Worm (Caenorhabditis elegans) whole organism, young adult: ENCODE results near the gene B0228.8.
A peak's percentile ranks its signal among the peaks of the same experiment; 100 is the strongest.

ENCODE experiments used
- B0035.1 ChIP-seq: sonication (generic microtip); optimal IDR thresholded peaks from 2 replicates; lab custom pipeline; 2016; ENCODE audit warnings: missing genetic modification characterization, mild to moderate bottlenecking, missing compliant biosample characterization, missing genotype, missing genetic modification reagents
- D2030.7 ChIP-seq: fragments of 200-800 bp; sonication (Bioruptor generic); IDR thresholded peaks from 2 replicates; pipeline ENCODE4 v1.3.6; 2022; ENCODE audit warnings: missing genetic modification reagents, missing genetic modification characterization, missing compliant biosample characterization
- F22D6.2 ChIP-seq: sonication (generic microtip); optimal IDR thresholded peaks from 2 replicates; lab custom pipeline; 2016; ENCODE audit warnings: mild to moderate bottlenecking, missing genetic modification characterization, missing compliant biosample characterization
- F23B12.7 ChIP-seq: sonication (generic microtip); optimal IDR thresholded peaks from 2 replicates; lab custom pipeline; 2017; ENCODE audit warnings: missing genetic modification characterization, mild to moderate bottlenecking, missing compliant biosample characterization, antibody characterized with exemption, moderate library complexity; ENCODE audit not compliant: insufficient read depth
- F33H1.4 ChIP-seq: fragments of 200-800 bp; sonication (Bioruptor generic); IDR thresholded peaks from 2 replicates; pipeline ENCODE4 v1.3.6; 2022; ENCODE audit warnings: missing genetic modification reagents, missing genetic modification characterization, missing compliant biosample characterization
- F39B2.1 ChIP-seq: fragments of 200-800 bp; sonication (Bioruptor generic); IDR thresholded peaks from 2 replicates; pipeline ENCODE4 v1.3.6; 2022; ENCODE audit warnings: missing genetic modification reagents, missing genetic modification characterization, missing compliant biosample characterization
- F52B5.7 ChIP-seq: sonication (generic microtip); optimal IDR thresholded peaks from 2 replicates; lab custom pipeline; 2016; ENCODE audit warnings: mild to moderate bottlenecking, missing genetic modification characterization, missing compliant biosample characterization
- F57A8.1 ChIP-seq: fragments of 200-800 bp; sonication (Bioruptor generic); optimal IDR thresholded peaks from 2 replicates; lab custom pipeline; 2018; ENCODE audit warnings: mild to moderate bottlenecking, missing genetic modification characterization, moderate library complexity, missing compliant biosample characterization
- F57C9.4 ChIP-seq: sonication (generic microtip); optimal IDR thresholded peaks from 2 replicates; lab custom pipeline; 2017; ENCODE audit warnings: mild to moderate bottlenecking, missing genetic modification characterization, missing compliant biosample characterization
- K11D2.4 ChIP-seq: fragments of 200-800 bp; sonication (Bioruptor generic); IDR thresholded peaks from 2 replicates; pipeline ENCODE4 v1.3.6; 2022; ENCODE audit warnings: missing genetic modification reagents, missing genetic modification characterization, missing compliant biosample characterization
- K12H6.12 ChIP-seq: fragments of 200-800 bp; sonication (Bioruptor generic); optimal IDR thresholded peaks from 2 replicates; lab custom pipeline; 2018; ENCODE audit warnings: mild to moderate bottlenecking, missing genetic modification characterization, missing compliant biosample characterization
- Y67H2A.10 ChIP-seq: fragments of 200-800 bp; sonication (Bioruptor generic); conservative IDR thresholded peaks from 2 replicates; pipeline ENCODE4 v1.3.6; 2022; ENCODE audit warnings: missing genetic modification reagents, missing genetic modification characterization, missing compliant biosample characterization
- Y95B8A.8 ChIP-seq: fragments of 200-800 bp; sonication (Bioruptor generic); IDR thresholded peaks from 2 replicates; pipeline ENCODE4 v1.3.6; 2022; ENCODE audit warnings: missing genetic modification reagents, missing genetic modification characterization, missing compliant biosample characterization
- aptf-2 ChIP-seq: fragments of 200-800 bp; sonication (Bioruptor generic); conservative IDR thresholded peaks from 2 replicates; pipeline ENCODE4 v1.3.6; 2022; ENCODE audit warnings: missing genetic modification reagents, missing genetic modification characterization, missing compliant biosample characterization
- attf-6 ChIP-seq: fragments of 200-800 bp; sonication (Bioruptor generic); IDR thresholded peaks from 2 replicates; pipeline ENCODE4 v1.3.6; 2022; ENCODE audit warnings: missing genetic modification reagents, missing genetic modification characterization, missing compliant biosample characterization
- bed-1 ChIP-seq: fragments of 200-800 bp; sonication (Bioruptor generic); IDR thresholded peaks from 2 replicates; pipeline ENCODE4 v1.3.6; 2022; ENCODE audit warnings: missing genetic modification reagents, missing genetic modification characterization, missing compliant biosample characterization
- cebp-1 ChIP-seq, 2 experiments: fragments of 200-800 bp in 1 of 2; sonication (Bioruptor generic) in 1 of 2; sonication (generic microtip) in 1 of 2; IDR thresholded peaks in 1 of 2; optimal IDR thresholded peaks in 1 of 2; 2 replicates each; pipeline versions ENCODE4 v1.3.6 to Lab custom; 2017 to 2022; ENCODE audit warnings: missing compliant biosample characterization in 2 of 2, missing genetic modification characterization in 2 of 2, mild to moderate bottlenecking in 1 of 2, missing genetic modification reagents in 1 of 2, moderate library complexity in 1 of 2
- cebp-2 ChIP-seq: fragments of 200-800 bp; sonication (Bioruptor generic); IDR thresholded peaks from 2 replicates; pipeline ENCODE4 v1.3.6; 2022; ENCODE audit warnings: missing genetic modification characterization, missing compliant biosample characterization
- ceh-100 ChIP-seq: fragments of 200-800 bp; sonication (Bioruptor generic); IDR thresholded peaks from 2 replicates; pipeline ENCODE4 v1.3.6; 2022; ENCODE audit warnings: missing genetic modification reagents, missing genetic modification characterization, missing compliant biosample characterization
- ceh-27 ChIP-seq: fragments of 200-800 bp; sonication (Bioruptor generic); optimal IDR thresholded peaks from 2 replicates; lab custom pipeline; 2018; ENCODE audit warnings: mild to moderate bottlenecking, missing genetic modification characterization, moderate library complexity, missing compliant biosample characterization
- ceh-40 ChIP-seq: fragments of 200-800 bp; sonication (Bioruptor generic); IDR thresholded peaks from 2 replicates; pipeline ENCODE4 v1.3.6; 2022; ENCODE audit warnings: missing genetic modification characterization, missing compliant biosample characterization
- ceh-58 ChIP-seq: fragments of 200-800 bp; sonication (Bioruptor generic); IDR thresholded peaks from 2 replicates; pipeline ENCODE4 v1.3.6; 2022; ENCODE audit warnings: missing genetic modification characterization, missing compliant biosample characterization
- die-1 ChIP-seq: sonication (generic microtip); optimal IDR thresholded peaks from 2 replicates; lab custom pipeline; 2016; ENCODE audit warnings: missing genotype, mild to moderate bottlenecking, missing genetic modification characterization, missing compliant biosample characterization
- dpff-1 ChIP-seq: sonication (generic microtip); optimal IDR thresholded peaks from 2 replicates; lab custom pipeline; 2017; ENCODE audit warnings: mild to moderate bottlenecking, missing genetic modification characterization, missing compliant biosample characterization
- egl-44 ChIP-seq: fragments of 200-800 bp; sonication (Bioruptor generic); IDR thresholded peaks from 2 replicates; pipeline ENCODE4 v1.3.6; 2022; ENCODE audit warnings: missing genetic modification reagents, missing genetic modification characterization, missing compliant biosample characterization
- ekl-4 ChIP-seq: fragments of 200-800 bp; sonication (Bioruptor generic); IDR thresholded peaks from 2 replicates; pipeline ENCODE4 v1.3.6; 2022; ENCODE audit warnings: missing genetic modification reagents, missing genetic modification characterization, missing compliant biosample characterization
- let-526 ChIP-seq: fragments of 200-800 bp; sonication (Bioruptor generic); IDR thresholded peaks from 2 replicates; pipeline ENCODE4 v1.3.6; 2022; ENCODE audit warnings: missing genetic modification reagents, missing genetic modification characterization, missing compliant biosample characterization
- let-607 ChIP-seq, 2 experiments: fragments of 200-800 bp in 1 of 2; sonication (Bioruptor generic) in 1 of 2; sonication (generic microtip) in 1 of 2; optimal IDR thresholded peaks; 2 replicates each; lab custom pipeline; 2016 to 2018; ENCODE audit warnings: mild to moderate bottlenecking in 2 of 2, missing compliant biosample characterization in 2 of 2, missing genetic modification characterization in 2 of 2, moderate library complexity in 2 of 2, missing genotype in 1 of 2
- madf-10 ChIP-seq: sonication (generic microtip); optimal IDR thresholded peaks from 2 replicates; lab custom pipeline; 2016; ENCODE audit warnings: mild to moderate bottlenecking, missing genetic modification characterization, missing compliant biosample characterization
- madf-3 ChIP-seq: fragments of 200-800 bp; sonication (Bioruptor generic); IDR thresholded peaks from 2 replicates; pipeline ENCODE4 v1.3.6; 2022; ENCODE audit warnings: missing genetic modification reagents, missing genetic modification characterization, missing compliant biosample characterization
- mel-28 ChIP-seq: sonication (generic microtip); optimal IDR thresholded peaks from 2 replicates; lab custom pipeline; 2016; ENCODE audit warnings: borderline replicate concordance, mild to moderate bottlenecking, missing genetic modification characterization, missing compliant biosample characterization
- mes-4 ChIP-seq: sonication (generic microtip); optimal IDR thresholded peaks from 2 replicates; lab custom pipeline; 2016; ENCODE audit warnings: missing genotype, missing genetic modification characterization, missing compliant biosample characterization
- nfya-2 ChIP-seq: fragments of 200-800 bp; sonication (Bioruptor generic); IDR thresholded peaks from 2 replicates; pipeline ENCODE4 v1.3.6; 2022; ENCODE audit warnings: missing genetic modification reagents, missing genetic modification characterization, missing compliant biosample characterization
- nfyb-1 ChIP-seq: fragments of 200-800 bp; sonication (Bioruptor generic); IDR thresholded peaks from 2 replicates; pipeline ENCODE4 v1.3.6; 2022; ENCODE audit warnings: missing genetic modification reagents, missing genetic modification characterization, missing compliant biosample characterization
- nhr-27 ChIP-seq: fragments of 200-800 bp; sonication (Bioruptor generic); optimal IDR thresholded peaks from 2 replicates; lab custom pipeline; 2018; ENCODE audit warnings: mild to moderate bottlenecking, missing genetic modification characterization, moderate library complexity, missing compliant biosample characterization
- pbrm-1 ChIP-seq: fragments of 200-800 bp; sonication (Bioruptor generic); IDR thresholded peaks from 2 replicates; pipeline ENCODE4 v1.3.6; 2022; ENCODE audit warnings: missing genetic modification reagents, missing genetic modification characterization, missing compliant biosample characterization
- snpc-1.1 ChIP-seq: sonication (generic microtip); optimal IDR thresholded peaks from 2 replicates; lab custom pipeline; 2017; ENCODE audit warnings: missing genetic modification characterization, mild to moderate bottlenecking, missing compliant biosample characterization, antibody characterized with exemption, moderate library complexity, missing genotype, missing genetic modification reagents; ENCODE audit not compliant: insufficient read depth
- snpc-3.4 ChIP-seq: sonication (generic microtip); optimal IDR thresholded peaks from 2 replicates; lab custom pipeline; 2017; ENCODE audit warnings: missing genetic modification characterization, mild to moderate bottlenecking, missing compliant biosample characterization, antibody characterized with exemption, moderate library complexity, missing genotype, missing genetic modification reagents
- tbp1 ChIP-seq: fragments of 200-800 bp; sonication (Bioruptor generic); optimal IDR thresholded peaks from 2 replicates; lab custom pipeline; 2018; ENCODE audit warnings: mild to moderate bottlenecking, missing genetic modification characterization, missing compliant biosample characterization
- tlf-1 ChIP-seq: fragments of 200-800 bp; sonication (Bioruptor generic); optimal IDR thresholded peaks from 2 replicates; lab custom pipeline; 2018; ENCODE audit warnings: mild to moderate bottlenecking, missing genetic modification characterization, missing compliant biosample characterization
- zim-3 ChIP-seq: sonication (generic microtip); optimal IDR thresholded peaks from 2 replicates; lab custom pipeline; 2017; ENCODE audit warnings: mild to moderate bottlenecking, missing genetic modification characterization, moderate library complexity, missing compliant biosample characterization
- ztf-25 ChIP-seq: fragments of 200-800 bp; sonication (Bioruptor generic); IDR thresholded peaks from 2 replicates; pipeline ENCODE4 v1.3.6; 2022; ENCODE audit warnings: missing genetic modification reagents, missing genetic modification characterization, missing compliant biosample characterization
- ztf-26 ChIP-seq: sonication (generic microtip); optimal IDR thresholded peaks from 2 replicates; lab custom pipeline; 2017; ENCODE audit warnings: missing genetic modification characterization, missing compliant biosample characterization
- ztf-28 ChIP-seq: fragments of 200-800 bp; sonication (Bioruptor generic); IDR thresholded peaks from 2 replicates; pipeline ENCODE4 v1.3.6; 2022; ENCODE audit warnings: missing genetic modification reagents, missing genetic modification characterization, missing compliant biosample characterization

The B0228.8 gene

DNA sequence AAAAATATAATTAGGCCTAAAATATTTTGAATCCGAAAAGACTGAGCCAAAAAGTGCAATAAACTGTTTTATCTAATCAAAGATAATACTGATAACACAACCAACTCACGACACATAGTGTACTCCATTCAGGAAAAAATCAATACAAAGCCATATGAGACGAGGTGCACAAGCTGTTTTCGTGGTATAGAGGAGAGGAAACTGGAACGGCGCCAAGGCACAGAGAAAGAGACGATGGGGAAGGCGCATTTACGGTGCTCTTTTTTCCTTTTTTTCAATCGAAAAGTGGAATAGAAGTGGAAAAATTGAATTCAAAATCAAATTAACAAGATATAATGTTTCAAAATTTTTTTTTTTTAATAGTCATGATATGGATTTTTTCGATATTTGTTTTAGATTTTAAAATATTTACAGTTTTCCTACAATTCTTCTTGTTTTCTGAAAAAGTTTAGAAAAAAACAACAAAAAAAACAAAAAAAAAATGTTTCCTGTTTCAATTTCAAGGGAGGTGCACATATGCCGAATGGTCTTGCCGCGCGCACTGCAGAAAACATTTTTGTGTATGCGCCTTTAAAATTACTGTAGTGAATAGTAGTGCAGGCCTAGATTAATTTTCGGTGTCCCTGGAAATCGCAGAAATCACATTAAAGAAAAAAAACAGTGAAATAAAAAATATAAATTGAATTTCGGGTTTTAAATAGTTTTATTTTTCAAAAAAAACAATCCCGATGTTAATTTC is 2.8 kb downstream of the B0228.8 start, which contains the start of gene B0228.7 (continued):
- TF ChIP-seq let-526 (GFP tag; lab: Robert Waterston, UW) = no peak
- TF ChIP-seq ceh-27 (GFP tag; lab: Kevin White, UChicago) = no peak
- peak; percentile 26 for TF ChIP-seq snpc-3.4
- TF ChIP-seq F22D6.2 (tag; lab: Kevin White, UChicago) = no peak
- TF ChIP-seq Y95B8A.8 (GFP tag; lab: Robert Waterston, UW) = no peak
- TF ChIP-seq attf-6 (GFP tag; lab: Robert Waterston, UW) = no peak
- TF ChIP-seq F33H1.4 (GFP tag; lab: Robert Waterston, UW) = peak; percentile 87
- TF ChIP-seq ztf-25 (GFP tag; lab: Robert Waterston, UW) = no peak
- TF ChIP-seq ztf-26 (tag; lab: Kevin White, UChicago) = no peak
- TF ChIP-seq F23B12.7 (tag; lab: Kevin White, UChicago) = no peak
- no peak for TF ChIP-seq K11D2.4 (GFP tag; lab: Robert Waterston, UW)
- peak; percentile 2 for TF ChIP-seq snpc-1.1
- TF ChIP-seq D2030.7 (GFP tag; lab: Robert Waterston, UW) = no peak; the same call in 1 of the 2 replicates
- TF ChIP-seq nfyb-1 (GFP tag; lab: Robert Waterston, UW) = no peak
- no peak for TF ChIP-seq die-1 (tag; lab: Kevin White, UChicago)
- no peak for TF ChIP-seq F57A8.1 (GFP tag; lab: Kevin White, UChicago)
- TF ChIP-seq F52B5.7 (tag; lab: Kevin White, UChicago) = no peak
- TF ChIP-seq F39B2.1 (GFP tag; lab: Robert Waterston, UW) = no peak
- TF ChIP-seq dpff-1 (tag; lab: Kevin White, UChicago) = no peak
- TF ChIP-seq Y67H2A.10 (GFP tag; lab: Robert Waterston, UW) = no peak
- no peak for TF ChIP-seq nfya-2 (GFP tag; lab: Robert Waterston, UW)
- no peak for TF ChIP-seq bed-1
- no peak for TF ChIP-seq tbp1 (GFP tag; lab: Kevin White, UChicago)
- no peak for TF ChIP-seq aptf-2 (GFP tag; lab: Robert Waterston, UW)
- TF ChIP-seq ceh-58 = no peak

DNA sequence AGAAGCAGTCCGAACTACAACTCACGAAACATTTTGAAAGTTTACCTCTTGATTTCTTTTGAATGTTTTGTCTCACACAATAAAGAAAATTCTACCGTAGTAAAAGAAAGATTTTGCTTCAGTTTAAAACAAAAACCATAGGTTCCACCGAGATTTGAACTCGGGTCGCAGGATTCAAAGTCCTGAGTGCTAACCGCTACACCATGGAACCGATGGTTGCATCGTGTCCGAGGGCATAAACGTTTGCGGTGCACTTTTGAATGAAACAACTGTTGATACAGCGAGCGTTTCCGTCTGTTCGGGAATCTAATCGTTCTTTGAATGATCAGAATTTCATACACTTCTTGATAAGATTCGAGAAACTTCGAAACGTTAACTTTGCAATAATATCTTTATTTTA is 4.5 kb downstream of the B0228.8 start:
- TF ChIP-seq ekl-4 (GFP tag; lab: Robert Waterston, UW) (0 out of 2 replicates have a peak, but pooled peaks have one; percentile 44), let-607 (tag; optimal IDR thresholded peaks at IDR 0.05; lab: Kevin White, UChicago) (peak in 1 of 2 experiments; percentile 27), ceh-100 (GFP tag; lab: Robert Waterston, UW) (peak; percentile 62), cebp-1 (GFP tag; IDR thresholded peaks at IDR 0.05; lab: Robert Waterston, UW) (no peak), cebp-1 (tag; optimal IDR thresholded peaks at IDR 0.05; lab: Kevin White, UChicago) (peak; percentile 58), aptf-2 (GFP tag; lab: Robert Waterston, UW) (no peak), ceh-58 (no peak), madf-10 (tag; lab: Kevin White, UChicago) (peak; percentile 54), K12H6.12 (no peak), madf-3 (GFP tag; lab: Robert Waterston, UW) (0 out of 2 replicates have a peak, but pooled peaks have one; percentile 25), F57C9.4 (tag; lab: Kevin White, UChicago) (no peak), nhr-27 (tag; lab: Kevin White, UChicago) (no peak), die-1 (tag; lab: Kevin White, UChicago) (peak; percentile 78), nfya-2 (GFP tag; lab: Robert Waterston, UW) (no peak), ceh-27 (GFP tag; lab: Kevin White, UChicago) (no peak), mes-4 (tag; lab: Kevin White, UChicago) (peak; percentile 8), mel-28 (tag; lab: Kevin White, UChicago) (no peak), zim-3 (tag; lab: Kevin White, UChicago) (peak; percentile 18), ztf-28 (GFP tag; lab: Robert Waterston, UW) (no peak), tlf-1 (peak; percentile 39), bed-1 (no peak), ceh-40 (GFP tag; lab: Robert Waterston, UW) (0 out of 2 replicates have a peak, but pooled peaks have one; percentile 28), pbrm-1 (GFP tag; lab: Robert Waterston, UW) (peak; percentile 72), B0035.1 (tag; lab: Kevin White, UChicago) (no peak), egl-44 (GFP tag; lab: Robert Waterston, UW) (0 out of 2 replicates have a peak, but pooled peaks have one; percentile 36), cebp-2 (no peak)
